Fruit fly (Drosophila melanogaster) whole organism, embryonic: ENCODE results near the gene DCP2.

Experiments
- Atf3 ChIP-seq: fragments of 200-800 bp; sonication (Bioruptor generic); optimal IDR thresholded peaks from 3 replicates; lab custom pipeline; 2016; ENCODE audit warnings: missing biosample characterization, missing genetic modification characterization
- CG10267 ChIP-seq: fragments of 200-800 bp; sonication (Bioruptor generic); optimal IDR thresholded peaks from 2 replicates; lab custom pipeline; 2018; ENCODE audit warnings: missing biosample characterization, mild to moderate bottlenecking, missing genetic modification characterization, moderate library complexity
- CG2678 ChIP-seq: fragments of 200-800 bp; sonication (Bioruptor generic); optimal IDR thresholded peaks from 3 replicates; lab custom pipeline; 2019; ENCODE audit warnings: missing biosample characterization, mild to moderate bottlenecking, missing genetic modification characterization, moderate library complexity
- CG5180 ChIP-seq: fragments of 200-800 bp; sonication (Bioruptor generic); optimal IDR thresholded peaks from 3 replicates; lab custom pipeline; 2017; ENCODE audit warnings: missing biosample characterization, missing genetic modification characterization, mild to moderate bottlenecking, moderate library complexity, missing genetic modification reagents
- CG6272 ChIP-seq: fragments of 200-800 bp; sonication (Bioruptor generic); IDR thresholded peaks from 2 replicates; pipeline ENCODE4 v1.3.6; 2022; ENCODE audit warnings: missing biosample characterization, missing genetic modification characterization
- Dbx ChIP-seq: fragments of 200-800 bp; sonication (Bioruptor generic); IDR thresholded peaks from 3 replicates; pipeline ENCODE4 v1.3.6; 2022; ENCODE audit warnings: missing biosample characterization, missing genetic modification characterization
- Hr51 ChIP-seq, 2 experiments: fragments of 200-800 bp; sonication (Bioruptor generic); optimal IDR thresholded peaks; 2 replicates in 1 of 2; 3 replicates in 1 of 2; lab custom pipeline; 2016 to 2018; ENCODE audit warnings: missing biosample characterization in 2 of 2, missing genetic modification characterization in 2 of 2, mild to moderate bottlenecking in 1 of 2, moderate library complexity in 1 of 2
- fd96Cb ChIP-seq: fragments of 200-800 bp; sonication (Bioruptor generic); optimal IDR thresholded peaks from 2 replicates; lab custom pipeline; 2018; ENCODE audit warnings: missing biosample characterization, mild to moderate bottlenecking, missing genetic modification characterization, moderate library complexity
- pfk ChIP-seq: fragments of 200-800 bp; sonication (Bioruptor generic); optimal IDR thresholded peaks from 2 replicates; lab custom pipeline; 2018; ENCODE audit warnings: missing biosample characterization, mild to moderate bottlenecking, missing genetic modification characterization, moderate library complexity
- usp ChIP-seq: fragments of >200 bp; optimal IDR thresholded peaks from 2 replicates; lab custom pipeline; 2017; ENCODE audit warnings: missing biosample characterization, missing genetic modification characterization

DNA sequence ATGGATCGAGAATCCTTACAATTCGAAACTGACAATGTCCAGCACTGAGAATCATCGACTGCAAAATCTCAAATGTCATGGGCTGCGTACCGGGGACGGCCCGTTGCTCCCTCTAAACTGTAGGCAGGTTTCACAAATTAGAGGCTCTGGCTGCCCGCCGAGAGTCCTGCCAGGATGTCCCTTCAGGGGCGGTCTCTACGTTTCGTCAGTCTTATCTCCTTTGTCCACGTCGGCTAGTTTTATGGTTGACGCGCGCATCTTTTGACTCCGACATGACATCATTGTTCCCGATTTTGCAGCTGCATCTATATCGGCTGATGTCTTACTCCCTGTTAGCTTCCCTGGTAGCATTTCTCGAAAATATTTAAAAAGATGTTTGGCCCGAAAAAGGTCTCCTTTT, 24.1 kb downstream of the DCP2 start:
- TF ChIP-seq CG10267 (tag; lab: Kevin White, UChicago) = no peak
- TF ChIP-seq CG6272 = no peak
- TF ChIP-seq Dbx (GFP tag; lab: Robert Waterston, UW) = no peak
- TF ChIP-seq usp (GFP tag; lab: Kevin White, UChicago) = no peak
- no peak for TF ChIP-seq CG5180 (GFP tag; lab: Kevin White, UChicago)
- no peak for TF ChIP-seq Atf3 (GFP tag; lab: Kevin White, UChicago)
- no peak for TF ChIP-seq CG2678 (tag; lab: Kevin White, UChicago)
- no peak for TF ChIP-seq fd96Cb (tag; lab: Kevin White, UChicago)
- TF ChIP-seq pfk (GFP tag; lab: Kevin White, UChicago) = no peak
- no peak for TF ChIP-seq Hr51 (GFP tag; optimal IDR thresholded peaks at IDR 0.05; lab: Kevin White, UChicago)
